Worm (Caenorhabditis elegans) whole organism, L3 larva: Measurements from ENCODE around the gene F58F12.2.
A peak's percentile ranks its signal among the peaks of the same experiment; 100 is the strongest.

ENCODE experiments used
- ZK546.5 ChIP-seq: sonication (generic microtip); optimal IDR thresholded peaks from 2 replicates; lab custom pipeline; 2017; ENCODE audit warnings: missing biosample characterization, missing genetic modification characterization
- aly-2 ChIP-seq: fragments of 150-350 bp; optimal IDR thresholded peaks from 2 replicates; lab custom pipeline; 2014; ENCODE audit warnings: missing biosample characterization, missing genetic modification characterization
- ama-1 ChIP-seq: fragments of 150-350 bp; optimal IDR thresholded peaks from 2 replicates; lab custom pipeline; 2018
- ceh-28 ChIP-seq: fragments of 150-350 bp; optimal IDR thresholded peaks from 2 replicates; lab custom pipeline; 2014; ENCODE audit warnings: missing biosample characterization, missing genetic modification reagents, missing genetic modification characterization
- ceh-9 ChIP-seq: sonication (generic microtip); optimal IDR thresholded peaks from 2 replicates; lab custom pipeline; 2018; ENCODE audit warnings: missing biosample characterization, missing genetic modification characterization
- egl-27 ChIP-seq: sonication (generic microtip); optimal IDR thresholded peaks from 4 replicates; lab custom pipeline; 2017; ENCODE audit warnings: missing biosample characterization, missing genetic modification reagents, missing genetic modification characterization
- elt-1 ChIP-seq: fragments of 150-350 bp; optimal IDR thresholded peaks from 2 replicates; lab custom pipeline; 2014; ENCODE audit warnings: missing biosample characterization, missing genetic modification characterization
- elt-2 ChIP-seq: sonication (generic microtip); optimal IDR thresholded peaks from 2 replicates; lab custom pipeline; 2016; ENCODE audit warnings: missing genetic modification reagents, mild to moderate bottlenecking, missing genetic modification characterization, missing compliant biosample characterization
- eor-1 ChIP-seq, 2 experiments: fragments of 150-350 bp; optimal IDR thresholded peaks; 2 replicates each; lab custom pipeline; 2014 to 2018; ENCODE audit warnings: missing biosample characterization in 2 of 2, missing genetic modification characterization in 2 of 2
- fkh-2 ChIP-seq: fragments of 150-350 bp; optimal IDR thresholded peaks from 2 replicates; lab custom pipeline; 2014; ENCODE audit warnings: missing biosample characterization, missing genetic modification reagents, missing genetic modification characterization
- hmg-11 ChIP-seq: sonication (generic microtip); optimal IDR thresholded peaks from 2 replicates; lab custom pipeline; 2016; ENCODE audit warnings: missing genetic modification characterization, missing compliant biosample characterization
- jun-1 ChIP-seq: fragments of 150-350 bp; optimal IDR thresholded peaks from 2 replicates; lab custom pipeline; 2014; ENCODE audit warnings: missing biosample characterization, missing genetic modification reagents, missing genetic modification characterization
- lin-39 ChIP-seq: fragments of 150-350 bp; optimal IDR thresholded peaks from 2 replicates; lab custom pipeline; 2018; ENCODE audit warnings: missing biosample characterization, missing genetic modification reagents, missing genetic modification characterization
- lsy-12 ChIP-seq: sonication (generic microtip); optimal IDR thresholded peaks from 2 replicates; lab custom pipeline; 2016; ENCODE audit warnings: mild to moderate bottlenecking, missing genetic modification characterization, missing compliant biosample characterization
- mdl-1 ChIP-seq: fragments of 150-350 bp; optimal IDR thresholded peaks from 2 replicates; lab custom pipeline; 2014; ENCODE audit warnings: missing biosample characterization, missing genetic modification characterization
- mml-1 ChIP-seq: fragments of 150-350 bp; sonication (generic microtip); optimal IDR thresholded peaks from 3 replicates; lab custom pipeline; 2014; ENCODE audit warnings: missing biosample characterization, missing genetic modification characterization
- nfya-1 ChIP-seq: sonication (generic microtip); optimal IDR thresholded peaks from 2 replicates; lab custom pipeline; 2017; ENCODE audit warnings: missing genetic modification characterization, mild to moderate bottlenecking, missing compliant biosample characterization, antibody characterized with exemption, moderate library complexity; ENCODE audit not compliant: insufficient read depth
- nhr-11 ChIP-seq: fragments of 150-350 bp; optimal IDR thresholded peaks from 2 replicates; lab custom pipeline; 2014; ENCODE audit warnings: missing biosample characterization, missing genetic modification characterization
- nhr-12 ChIP-seq: fragments of 150-350 bp; optimal IDR thresholded peaks from 2 replicates; lab custom pipeline; 2014; ENCODE audit warnings: missing biosample characterization, missing genetic modification characterization
- nhr-23 ChIP-seq: fragments of 150-350 bp; optimal IDR thresholded peaks from 2 replicates; lab custom pipeline; 2014; ENCODE audit warnings: missing biosample characterization, missing genetic modification reagents, missing genetic modification characterization
- nhr-25 ChIP-seq: sonication (generic microtip); optimal IDR thresholded peaks from 2 replicates; lab custom pipeline; 2017; ENCODE audit warnings: missing biosample characterization, missing genetic modification characterization
- nhr-43 ChIP-seq: sonication (generic microtip); optimal IDR thresholded peaks from 2 replicates; lab custom pipeline; 2016; ENCODE audit warnings: mild to moderate bottlenecking, missing genetic modification characterization, missing compliant biosample characterization; ENCODE audit not compliant: poor library complexity, severe bottlenecking
- nhr-67 ChIP-seq: fragments of 150-350 bp; optimal IDR thresholded peaks from 2 replicates; lab custom pipeline; 2014; ENCODE audit warnings: missing biosample characterization, missing genetic modification characterization
- nhr-76 ChIP-seq: fragments of 150-350 bp; sonication (generic microtip); optimal IDR thresholded peaks from 5 replicates; lab custom pipeline; 2014; ENCODE audit warnings: missing biosample characterization, missing genetic modification characterization
- nhr-77 ChIP-seq: fragments of 150-350 bp; optimal IDR thresholded peaks from 2 replicates; lab custom pipeline; 2014; ENCODE audit warnings: missing biosample characterization, missing genetic modification characterization
- pha-4 ChIP-seq: fragments of 150-350 bp; optimal IDR thresholded peaks from 2 replicates; lab custom pipeline; 2014; ENCODE audit warnings: missing biosample characterization, missing genetic modification reagents, missing genetic modification characterization
- pqm-1 ChIP-seq: fragments of 150-350 bp; optimal IDR thresholded peaks from 2 replicates; lab custom pipeline; 2017; ENCODE audit warnings: missing biosample characterization, missing genetic modification characterization, inconsistent platforms
- snpc-4 ChIP-seq: fragments of 150-350 bp; optimal IDR thresholded peaks from 2 replicates; lab custom pipeline; 2014; ENCODE audit warnings: missing biosample characterization, missing genetic modification characterization
- unc-39 ChIP-seq: sonication (generic microtip); optimal IDR thresholded peaks from 4 replicates; lab custom pipeline; 2017; ENCODE audit warnings: missing biosample characterization, missing genetic modification characterization
- unc-62 ChIP-seq: fragments of 150-350 bp; sonication (generic microtip); optimal IDR thresholded peaks from 4 replicates; lab custom pipeline; 2014; ENCODE audit warnings: missing biosample characterization, missing genetic modification reagents, missing genetic modification characterization
- ztf-11 ChIP-seq: fragments of 150-350 bp; optimal IDR thresholded peaks from 2 replicates; lab custom pipeline; 2014; ENCODE audit warnings: missing biosample characterization, missing genetic modification characterization

Gene F58F12.2

DNA sequence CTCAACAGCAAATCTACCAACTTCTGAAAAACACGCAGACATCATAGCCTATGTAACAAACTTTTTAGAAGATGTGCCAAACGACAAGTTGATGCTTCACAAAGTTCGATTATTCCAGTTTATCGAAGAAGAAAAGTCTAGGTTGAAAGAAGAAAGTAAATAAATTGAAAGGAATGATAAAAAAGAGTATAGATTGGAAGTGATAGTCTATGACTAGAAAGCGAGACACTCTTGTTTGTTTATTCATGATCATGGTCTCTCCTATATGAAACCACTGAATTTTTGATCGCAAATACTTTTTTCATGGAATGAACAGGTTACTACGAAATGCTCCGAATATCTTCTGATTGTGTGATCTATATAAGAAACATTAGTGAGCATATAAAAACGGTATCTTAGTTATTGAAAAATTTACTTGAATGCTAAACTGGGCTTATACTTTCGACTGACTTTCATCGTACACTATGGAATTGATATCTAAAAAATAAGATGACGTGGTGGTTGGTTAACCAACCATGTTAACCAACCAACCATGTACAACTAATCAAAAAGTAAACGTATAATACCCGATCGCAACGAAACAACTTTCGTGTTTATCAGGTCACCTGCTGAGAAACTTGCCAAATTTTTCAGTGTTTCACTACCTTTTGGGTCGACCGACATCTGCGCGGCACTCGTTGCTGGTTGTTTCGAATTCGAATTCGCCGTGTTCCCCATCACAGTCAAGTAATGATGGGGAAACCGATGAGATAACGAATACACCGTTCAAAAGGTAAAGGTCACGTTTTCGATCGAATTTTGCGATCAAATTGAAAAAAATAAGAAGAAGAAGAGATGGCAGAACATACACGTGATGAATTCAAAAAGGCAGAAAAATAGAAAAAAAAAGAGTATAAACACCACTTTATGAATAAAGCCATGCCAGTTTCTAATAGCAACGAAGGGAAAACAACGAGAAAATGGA is 42.4 kb downstream of the F58F12.2 start, which contains the start of gene C32D5.8:
TSS of gene C32D5.8 (minus strand) at position 770 of the 964 bp plus-strand sequence.
- TF ChIP-seq nhr-43 (tag; lab: Kevin White, UChicago), result peak; percentile 6
- TF ChIP-seq nhr-12, result no peak
- TF ChIP-seq nhr-25, result peak; percentile 81
- TF ChIP-seq pqm-1 (tag; lab: Kevin White, UChicago), result peak; percentile 23
- peak; percentile 58 for TF ChIP-seq elt-1
- TF ChIP-seq unc-62 (GFP tag; lab: Kevin White, UChicago), result no peak
- peak; percentile 55 for TF ChIP-seq pha-4 (tag; lab: Kevin White, UChicago)
- peak; percentile 20 for TF ChIP-seq elt-2 (tag; lab: Kevin White, UChicago)

DNA sequence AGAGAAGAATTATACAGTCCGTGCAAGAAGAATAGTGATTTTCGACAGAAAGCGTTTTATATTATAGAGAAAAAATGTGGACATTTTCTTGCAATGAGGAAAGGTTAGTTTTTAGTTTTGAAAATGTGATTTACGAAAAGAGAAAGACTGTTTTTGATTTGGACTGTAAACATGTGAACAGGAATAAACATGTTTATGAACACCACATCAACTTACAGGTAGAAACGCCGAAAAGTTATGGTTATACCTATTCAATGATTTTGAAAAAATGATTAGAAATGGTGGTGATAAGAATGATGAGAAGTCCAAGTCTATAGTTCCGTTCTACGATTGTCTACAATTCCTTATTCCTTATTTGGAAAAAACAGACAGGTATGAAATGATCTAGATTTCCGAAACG is 43.3 kb downstream of the F58F12.2 start:
- TF ChIP-seq ceh-9 (no peak), elt-2 (tag; lab: Kevin White, UChicago) (no peak)

DNA sequence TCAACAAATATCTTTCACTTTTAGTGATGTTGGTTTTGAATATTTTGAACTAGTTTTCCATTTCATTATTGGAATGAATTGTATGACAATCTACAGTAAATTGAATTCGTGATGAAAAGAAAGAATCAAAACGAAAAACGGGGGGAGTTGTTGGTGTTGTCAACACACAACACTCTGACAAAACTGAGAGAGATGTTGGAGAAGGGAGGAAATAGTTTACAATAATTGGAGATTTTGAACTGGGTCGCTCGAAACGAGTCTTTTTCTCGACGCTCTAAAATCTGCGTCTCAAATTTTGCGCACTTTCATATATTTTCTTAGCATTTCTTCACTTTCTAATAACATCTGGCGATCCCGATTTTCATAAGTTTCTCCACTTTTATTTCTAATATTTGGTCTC is 43.9 kb downstream of the F58F12.2 start, which contains the start of gene txt-18:
TSS of gene txt-18 (plus strand) at position 180 of the 400 bp plus-strand sequence.
- TF ChIP-seq nhr-23 (peak; percentile 41), pha-4 (tag; lab: Kevin White, UChicago) (peak; percentile 81), mdl-1 (no peak), nfya-1 (tag; lab: Kevin White, UChicago) (peak; percentile 23), nhr-43 (tag; lab: Kevin White, UChicago) (no peak), snpc-4 (tag; lab: Kevin White, UChicago) (no peak), nhr-25 (peak; percentile 13)

- TF ChIP-seq hmg-11 (tag; lab: Kevin White, UChicago) (no peak), nhr-77 (tag; lab: Kevin White, UChicago) (no peak), nhr-67 (tag; lab: Kevin White, UChicago) (no peak), unc-39 (tag; lab: Kevin White, UChicago) (no peak), egl-27 (no peak), ztf-11 (tag; lab: Kevin White, UChicago) (no peak), jun-1 (tag; lab: Kevin White, UChicago) (no peak), fkh-2 (tag; lab: Kevin White, UChicago) (no peak), lsy-12 (tag; lab: Kevin White, UChicago) (no peak), mdl-1 (no peak), ceh-9 (no peak), eor-1 (tag; optimal IDR thresholded peaks at IDR 0.05; lab: Kevin White, UChicago) (no peak), mml-1 (tag; lab: Kevin White, UChicago) (no peak), ceh-28 (no peak), pqm-1 (tag; lab: Kevin White, UChicago) (no peak), ZK546.5 (tag; lab: Kevin White, UChicago) (no peak), ama-1 (no peak), pha-4 (tag; lab: Kevin White, UChicago) (no peak), aly-2 (no peak)
- TF ChIP-seq, all 47 proteins: peak for 0
Observed at ce11 chrII:6342455-6342854, 45.4 kb downstream of the F58F12.2 start.

- TF ChIP-seq eor-1 (tag; optimal IDR thresholded peaks at IDR 0.05; lab: Kevin White, UChicago) (no peak), nhr-76 (tag; lab: Kevin White, UChicago) (no peak), nhr-23 (peak; percentile 73), pha-4 (tag; lab: Kevin White, UChicago) (peak; percentile 25), nhr-11 (tag; lab: Kevin White, UChicago) (no peak), lin-39 (no peak), nhr-67 (tag; lab: Kevin White, UChicago) (no peak), pqm-1 (tag; lab: Kevin White, UChicago) (peak; percentile 57), jun-1 (tag; lab: Kevin White, UChicago) (no peak), unc-62 (GFP tag; lab: Kevin White, UChicago) (no peak)
Observed at ce11 chrII:6341076-6341475, 46.8 kb downstream of the F58F12.2 start.
